Worm (Caenorhabditis elegans): Measurements from ENCODE around the gene B0280.7.
A peak's percentile ranks its signal among the peaks of the same experiment; 100 is the strongest.

DNA sequence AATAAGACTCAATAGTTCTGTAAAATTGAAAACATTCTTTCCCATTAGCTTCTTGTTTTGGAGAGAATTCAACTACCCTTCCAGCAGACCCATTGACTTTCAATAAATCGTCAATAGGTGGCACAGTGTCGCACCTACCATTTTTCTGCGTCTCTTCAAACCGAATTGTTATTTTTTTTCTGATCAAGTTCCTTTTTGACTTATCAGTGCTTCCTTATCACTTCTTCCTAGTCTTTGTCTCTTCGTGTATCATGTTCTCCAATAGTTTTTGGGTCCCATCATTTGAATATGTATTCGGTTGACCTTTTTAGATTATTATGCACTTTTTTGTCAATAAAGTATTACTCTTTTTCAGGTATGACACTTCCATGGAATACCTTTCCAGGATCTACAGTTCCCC is 3.7 kb downstream of the B0280.7 start, which contains the start of gene odd-1:
- no peak for TF ChIP-seq ztf-11 (tag; optimal IDR thresholded peaks at IDR 0.05)
- peak; percentile 28 for TF ChIP-seq fos-1 (tag; optimal IDR thresholded peaks at IDR 0.05)
- no peak for TF ChIP-seq ZK546.5 (tag; optimal IDR thresholded peaks at IDR 0.05)
- no peak for TF ChIP-seq ama-1 (optimal IDR thresholded peaks at IDR 0.05)
- no peak for TF ChIP-seq egl-27 (tag; optimal IDR thresholded peaks at IDR 0.05)
- no peak for TF ChIP-seq unc-39 (tag; optimal IDR thresholded peaks at IDR 0.05)
- no peak for TF ChIP-seq nhr-10 (tag; optimal IDR thresholded peaks at IDR 0.05)
- TF ChIP-seq elt-3 (tag; optimal IDR thresholded peaks at IDR 0.05): no peak
- TF ChIP-seq dmd-4 (tag; optimal IDR thresholded peaks at IDR 0.05): no peak
- TF ChIP-seq zag-1 (tag; optimal IDR thresholded peaks at IDR 0.05): no peak
- no peak for TF ChIP-seq ztf-4 (tag; optimal IDR thresholded peaks at IDR 0.05)
- no peak for TF ChIP-seq lin-11 (tag; optimal IDR thresholded peaks at IDR 0.05)
